Worm (Caenorhabditis elegans) whole organism, dauer: ENCODE measurements around the gene vha-5.
"Not testable (repeated sequence)": the region's sequence is repeated elsewhere in the genome, so short reads cannot be mapped to it uniquely, and the experiment has no call there.

Experiments used
- unc-62 ChIP-seq: sonication (generic microtip); optimal IDR thresholded peaks from 2 replicates; lab custom pipeline; 2017; ENCODE audit warnings: missing biosample characterization, missing genetic modification reagents, missing genetic modification characterization

The vha-5 gene

DNA sequence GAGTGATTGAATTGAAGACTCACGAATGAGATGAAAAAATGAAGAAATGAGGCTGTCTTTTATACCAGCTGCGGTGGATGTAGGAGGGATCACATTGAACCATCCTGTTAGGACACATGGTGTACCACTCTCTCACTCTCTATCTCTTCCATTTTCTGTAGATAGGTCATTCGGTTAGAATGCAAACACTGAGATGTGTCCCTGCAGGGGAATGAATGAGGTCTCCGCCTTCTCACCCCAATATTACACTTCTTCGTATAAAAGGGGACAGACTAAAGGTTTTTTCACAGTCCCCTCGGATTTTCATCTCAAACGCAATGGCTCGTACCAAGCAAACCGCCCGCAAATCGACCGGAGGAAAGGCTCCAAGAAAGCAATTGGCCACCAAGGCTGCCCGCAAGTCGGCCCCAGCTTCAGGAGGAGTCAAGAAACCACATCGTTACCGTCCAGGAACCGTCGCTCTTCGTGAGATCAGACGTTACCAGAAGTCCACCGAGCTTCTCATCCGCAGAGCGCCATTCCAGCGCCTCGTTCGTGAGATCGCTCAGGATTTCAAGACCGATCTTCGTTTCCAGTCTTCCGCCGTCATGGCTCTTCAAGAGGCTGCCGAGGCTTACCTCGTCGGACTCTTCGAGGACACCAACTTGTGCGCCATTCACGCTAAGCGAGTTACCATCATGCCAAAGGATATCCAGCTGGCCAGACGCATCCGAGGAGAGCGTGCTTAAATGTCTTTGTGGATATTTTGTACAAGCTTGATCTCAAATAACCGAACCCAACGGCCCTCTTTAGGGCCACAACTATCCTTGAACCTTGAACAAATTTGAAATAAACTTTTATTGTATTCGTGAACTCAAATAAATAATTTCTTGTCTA is 30.5 kb downstream of the vha-5 start, which contains the start of gene his-32:
Gene his-32 (plus strand): TSS at position 318 of the 876 bp plus-strand sequence.
- TF ChIP-seq unc-62 (GFP tag; lab: Kevin White, UChicago): no peak

ce11 chrIV:8339636-8340035 is 35.9 kb downstream of the vha-5 start, which contains the start of gene lgc-6:
lgc-6 (plus strand) TSS chrIV:8339936.
- TF ChIP-seq unc-62 (GFP tag; lab: Kevin White, UChicago): no peak

ce11 chrIV:8342385-8342784 is 38.6 kb downstream of the vha-5 start, which contains the start of gene lgc-5:
lgc-5 (plus strand) TSS chrIV:8342685.
- no peak for TF ChIP-seq unc-62 (GFP tag; lab: Kevin White, UChicago)

DNA sequence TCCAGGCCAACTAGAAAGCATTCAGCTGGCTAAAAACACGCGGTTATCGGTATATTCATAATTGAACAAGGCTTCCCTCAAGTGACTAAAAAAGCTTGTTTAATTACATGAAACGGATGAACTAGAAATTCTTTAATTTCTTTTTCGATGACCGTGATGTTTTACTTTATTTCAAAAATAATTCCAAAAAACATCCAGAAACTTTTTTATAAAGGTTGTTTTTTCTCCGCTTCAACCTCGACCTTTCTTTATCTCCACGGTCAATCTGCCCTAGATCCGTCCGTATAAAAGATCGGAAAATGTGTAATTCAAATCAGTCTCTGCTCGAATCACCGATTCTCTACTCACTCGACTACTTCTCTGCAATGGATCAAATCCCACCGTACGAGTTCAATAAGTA is 41.8 kb downstream of the vha-5 start, which contains the start of gene F17E9.5:
Gene F17E9.5 (plus strand): TSS at position 301 of the 400 bp plus-strand sequence.
- TF ChIP-seq unc-62 (GFP tag; lab: Kevin White, UChicago): no peak

ce11 chrIV:8347051-8347450 is 43.3 kb downstream of the vha-5 start, which contains the start of the genes F17E9.18 and F17E9.15:
F17E9.18 (minus strand) TSS chrIV:8347151.
F17E9.15 (plus strand) TSS chrIV:8347418.
- TF ChIP-seq unc-62 (GFP tag; lab: Kevin White, UChicago): no peak

ce11 chrIV:8348073-8348472 is 44.3 kb downstream of the vha-5 start, which contains the start of gene F17E9.4:
F17E9.4 (plus strand) TSS chrIV:8348373.
- no peak for TF ChIP-seq unc-62 (GFP tag; lab: Kevin White, UChicago)

ce11 chrIV:8352036-8352435 is 48.3 kb downstream of the vha-5 start, which contains the start of gene F17E9.16:
F17E9.16 (plus strand) TSS chrIV:8352336.
- not testable (repeated sequence) for TF ChIP-seq unc-62 (GFP tag; lab: Kevin White, UChicago)

- TF ChIP-seq unc-62 (GFP tag; lab: Kevin White, UChicago): no peak
These were observed 50.8 kb downstream of the vha-5 start, which contains the start of gene F17E9.3 for ce11 chrIV:8354572-8354971. F17E9.3 (plus strand) TSS chrIV:8354872.

DNA sequence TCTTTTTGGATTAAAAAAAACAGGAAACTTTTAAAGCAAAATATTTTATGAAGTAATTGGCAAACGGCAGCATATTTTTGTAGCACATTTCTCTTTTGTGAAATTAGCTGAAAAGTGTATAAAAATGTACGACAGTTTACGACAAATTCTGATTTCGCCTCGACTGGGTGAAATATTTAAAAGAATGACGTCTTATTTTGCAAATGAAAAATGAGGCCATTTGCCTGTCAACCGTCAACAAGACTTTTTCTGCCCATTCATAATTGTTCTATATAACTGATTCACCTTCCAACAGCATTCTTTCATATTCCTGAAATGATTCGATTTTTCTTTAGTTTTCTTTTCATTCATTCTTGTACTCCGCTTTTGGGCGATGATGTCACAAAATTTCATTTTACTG is 51.8 kb downstream of the vha-5 start, which contains the start of the genes F17E9.2 and col-116:
Gene F17E9.2 (plus strand): TSS at position 301 of the 400 bp plus-strand sequence.
Gene col-116 (plus strand): TSS at position 315 of the 400 bp plus-strand sequence.
- no peak for TF ChIP-seq unc-62 (GFP tag; lab: Kevin White, UChicago)
